Fruit fly (Drosophila melanogaster) whole organism, embryonic: Measurements from ENCODE around the gene fred.

Experiments used
- Abd-B ChIP-seq: fragments of 200-800 bp; sonication (Bioruptor generic); optimal IDR thresholded peaks from 2 replicates; lab custom pipeline; 2018; ENCODE audit warnings: missing biosample characterization, mild to moderate bottlenecking, missing genetic modification characterization, moderate library complexity
- B-H2 ChIP-seq: fragments of 200-800 bp; sonication (Bioruptor generic); optimal IDR thresholded peaks from 2 replicates; lab custom pipeline; 2018; ENCODE audit warnings: missing biosample characterization, mild to moderate bottlenecking, missing genetic modification characterization
- CG10209 ChIP-seq: fragments of 200-800 bp; sonication (Bioruptor generic); optimal IDR thresholded peaks from 3 replicates; lab custom pipeline; 2017; ENCODE audit warnings: missing biosample characterization, mild to moderate bottlenecking, missing genetic modification characterization, missing genetic modification reagents
- CG10431 ChIP-seq: fragments of 200-800 bp; sonication (Bioruptor generic); optimal IDR thresholded peaks from 3 replicates; lab custom pipeline; 2018; ENCODE audit warnings: missing biosample characterization, mild to moderate bottlenecking, missing genetic modification characterization
- CG10979 ChIP-seq: fragments of 200-800 bp; sonication (Bioruptor generic); optimal IDR thresholded peaks from 2 replicates; lab custom pipeline; 2018; ENCODE audit warnings: missing biosample characterization, mild to moderate bottlenecking, missing genetic modification characterization, moderate library complexity
- CG12391 ChIP-seq: fragments of 200-800 bp; sonication (Bioruptor generic); optimal IDR thresholded peaks from 3 replicates; lab custom pipeline; 2018; ENCODE audit warnings: missing biosample characterization, mild to moderate bottlenecking, missing genetic modification characterization, moderate library complexity
- CG13123 ChIP-seq: fragments of 200-800 bp; sonication (Bioruptor generic); optimal IDR thresholded peaks from 2 replicates; lab custom pipeline; 2016; ENCODE audit warnings: missing biosample characterization, missing genetic modification characterization
- CG13894 ChIP-seq: fragments of 200-800 bp; sonication (Bioruptor generic); optimal IDR thresholded peaks from 3 replicates; lab custom pipeline; 2018; ENCODE audit warnings: missing biosample characterization, mild to moderate bottlenecking, missing genetic modification characterization, moderate library complexity
- CG15601 ChIP-seq: fragments of 200-800 bp; sonication (Bioruptor generic); optimal IDR thresholded peaks from 3 replicates; lab custom pipeline; 2019; ENCODE audit warnings: missing biosample characterization, mild to moderate bottlenecking, missing genetic modification characterization, moderate library complexity
- CG15696 ChIP-seq: fragments of 200-800 bp; sonication (Bioruptor generic); optimal IDR thresholded peaks from 2 replicates; lab custom pipeline; 2019; ENCODE audit warnings: missing biosample characterization, mild to moderate bottlenecking, missing genetic modification characterization, moderate library complexity
- CG17186 ChIP-seq: fragments of 200-800 bp; sonication (Bioruptor generic); optimal IDR thresholded peaks from 3 replicates; lab custom pipeline; 2017; ENCODE audit warnings: missing biosample characterization, missing genetic modification reagents, missing genetic modification characterization
- CG17802 ChIP-seq: fragments of 200-800 bp; sonication (Bioruptor generic); optimal IDR thresholded peaks from 2 replicates; lab custom pipeline; 2018; ENCODE audit warnings: missing biosample characterization, mild to moderate bottlenecking, missing genetic modification characterization, moderate library complexity
- CG18262 ChIP-seq: fragments of 200-800 bp; optimal IDR thresholded peaks from 3 replicates; lab custom pipeline; 2019; ENCODE audit warnings: missing biosample characterization, mild to moderate bottlenecking, missing genetic modification characterization, moderate library complexity
- CG18599 ChIP-seq: fragments of 200-800 bp; sonication (Bioruptor generic); optimal IDR thresholded peaks from 3 replicates; lab custom pipeline; 2017; ENCODE audit warnings: missing biosample characterization, missing genetic modification characterization, mild to moderate bottlenecking, moderate library complexity, missing genetic modification reagents
- CG18619 ChIP-seq: fragments of 200-800 bp; sonication (Bioruptor generic); optimal IDR thresholded peaks from 3 replicates; lab custom pipeline; 2017; ENCODE audit warnings: missing biosample characterization, mild to moderate bottlenecking, missing genetic modification characterization
- CG3065 ChIP-seq: fragments of 200-800 bp; sonication (Bioruptor generic); optimal IDR thresholded peaks from 2 replicates; lab custom pipeline; 2016; ENCODE audit warnings: missing biosample characterization, missing genetic modification characterization
- CG31388 ChIP-seq: fragments of 200-800 bp; sonication (Bioruptor generic); optimal IDR thresholded peaks from 2 replicates; lab custom pipeline; 2016; ENCODE audit warnings: missing biosample characterization, missing genetic modification characterization
- CG7357 ChIP-seq: fragments of 200-800 bp; sonication (Bioruptor generic); IDR thresholded peaks from 3 replicates; pipeline ENCODE4 v1.3.6; 2022; ENCODE audit warnings: missing biosample characterization, missing genetic modification characterization
- CG7839 ChIP-seq: fragments of 200-800 bp; sonication (Bioruptor generic); optimal IDR thresholded peaks from 3 replicates; lab custom pipeline; 2018; ENCODE audit warnings: missing biosample characterization, mild to moderate bottlenecking, missing genetic modification characterization, moderate library complexity
- CG8924 ChIP-seq: fragments of 200-800 bp; optimal IDR thresholded peaks from 3 replicates; lab custom pipeline; 2019; ENCODE audit warnings: missing biosample characterization, mild to moderate bottlenecking, missing genetic modification characterization, moderate library complexity
- CG9609 ChIP-seq: fragments of 200-800 bp; sonication (Bioruptor generic); optimal IDR thresholded peaks from 3 replicates; lab custom pipeline; 2016; ENCODE audit warnings: missing biosample characterization, missing genetic modification characterization
- CG9797 ChIP-seq: fragments of 200-800 bp; sonication (Bioruptor generic); optimal IDR thresholded peaks from 3 replicates; lab custom pipeline; 2018; ENCODE audit warnings: missing biosample characterization, mild to moderate bottlenecking, missing genetic modification characterization
- Chrac-16 ChIP-seq: fragments of 200-800 bp; sonication (Bioruptor generic); optimal IDR thresholded peaks from 3 replicates; lab custom pipeline; 2016; ENCODE audit warnings: missing biosample characterization, missing genetic modification characterization
- CoRest ChIP-seq: fragments of 200-800 bp; sonication (Bioruptor generic); optimal IDR thresholded peaks from 3 replicates; lab custom pipeline; 2018; ENCODE audit warnings: missing biosample characterization, mild to moderate bottlenecking, missing genetic modification characterization, moderate library complexity
- D ChIP-seq, 2 experiments: fragments of 200-800 bp in 1 of 2; fragments of >200 bp in 1 of 2; sonication (Bioruptor generic) in 1 of 2; optimal IDR thresholded peaks; 2 replicates in 1 of 2; 3 replicates in 1 of 2; lab custom pipeline; 2017; ENCODE audit warnings: mild to moderate bottlenecking in 1 of 2, missing biosample characterization in 1 of 2, missing genetic modification characterization in 1 of 2, missing genetic modification reagents in 1 of 2
- D19A ChIP-seq: fragments of 200-800 bp; optimal IDR thresholded peaks from 3 replicates; lab custom pipeline; 2019; ENCODE audit warnings: missing biosample characterization, mild to moderate bottlenecking, missing genetic modification characterization, moderate library complexity
- Dfd ChIP-seq, 2 experiments: fragments of >200 bp; optimal IDR thresholded peaks; 2 replicates each; lab custom pipeline; 2017; ENCODE audit warnings: missing biosample characterization in 2 of 2, missing genetic modification characterization in 2 of 2
- HmgD ChIP-seq: fragments of 200-800 bp; sonication (Bioruptor generic); optimal IDR thresholded peaks from 3 replicates; lab custom pipeline; 2016; ENCODE audit warnings: missing biosample characterization, missing genetic modification characterization
- Mes4 ChIP-seq: fragments of 200-800 bp; sonication (Bioruptor generic); optimal IDR thresholded peaks from 2 replicates; lab custom pipeline; 2016; ENCODE audit warnings: missing biosample characterization, missing genetic modification characterization
- Opbp ChIP-seq: fragments of 200-800 bp; sonication (Bioruptor generic); IDR thresholded peaks from 3 replicates; pipeline ENCODE4 v1.3.6; 2022; ENCODE audit warnings: missing biosample characterization, missing genetic modification characterization; ENCODE audit not compliant: partially characterized antibody
- Trl ChIP-seq, 3 experiments: fragments of >200 bp in 2 of 3; fragments of 200-800 bp in 1 of 3; sonication (Bioruptor generic) in 1 of 3; optimal IDR thresholded peaks; 2 replicates in 1 of 3; 3 replicates in 2 of 3; lab custom pipeline; 2016 to 2017; ENCODE audit warnings: missing biosample characterization in 1 of 3, missing genetic modification characterization in 1 of 3
- ac ChIP-seq: fragments of 200-800 bp; sonication (Bioruptor generic); optimal IDR thresholded peaks from 3 replicates; lab custom pipeline; 2017; ENCODE audit warnings: missing biosample characterization, mild to moderate bottlenecking, missing genetic modification characterization
- al ChIP-seq: fragments of 200-800 bp; sonication (Bioruptor generic); IDR thresholded peaks from 2 replicates; pipeline ENCODE4 v1.3.6; 2022; ENCODE audit warnings: missing biosample characterization, missing genetic modification characterization
- bab2 ChIP-seq: fragments of 200-800 bp; sonication (Bioruptor generic); optimal IDR thresholded peaks from 2 replicates; lab custom pipeline; 2016; ENCODE audit warnings: missing biosample characterization, missing genetic modification characterization
- bsh ChIP-seq, 2 experiments: fragments of 200-800 bp; sonication (Bioruptor generic); optimal IDR thresholded peaks; 2 replicates each; lab custom pipeline; 2017 to 2018; ENCODE audit warnings: mild to moderate bottlenecking in 2 of 2, missing biosample characterization in 2 of 2, missing genetic modification characterization in 2 of 2, moderate library complexity in 1 of 2
- cas ChIP-seq: fragments of 200-800 bp; sonication (Bioruptor generic); IDR thresholded peaks from 2 replicates; pipeline ENCODE4 v1.3.6; 2022; ENCODE audit warnings: missing biosample characterization, missing genetic modification characterization
- chif ChIP-seq, 2 experiments: fragments of 200-800 bp; sonication (Bioruptor generic); optimal IDR thresholded peaks; 3 replicates each; lab custom pipeline; 2016; ENCODE audit warnings: missing biosample characterization in 2 of 2, missing genetic modification characterization in 2 of 2
- eyg ChIP-seq: fragments of 200-800 bp; sonication (Bioruptor generic); optimal IDR thresholded peaks from 3 replicates; lab custom pipeline; 2016; ENCODE audit warnings: missing biosample characterization, missing genetic modification characterization
- fu2 ChIP-seq: fragments of 200-800 bp; sonication (Bioruptor generic); optimal IDR thresholded peaks from 2 replicates; lab custom pipeline; 2016; ENCODE audit warnings: missing biosample characterization, missing genetic modification characterization
- gem ChIP-seq: fragments of 200-800 bp; sonication (Bioruptor generic); optimal IDR thresholded peaks from 2 replicates; lab custom pipeline; 2019; ENCODE audit warnings: missing biosample characterization, mild to moderate bottlenecking, missing genetic modification characterization, moderate library complexity
- ken ChIP-seq: fragments of 200-800 bp; sonication (Bioruptor generic); IDR thresholded peaks from 3 replicates; pipeline ENCODE4 v1.3.6; 2022; ENCODE audit warnings: missing biosample characterization, missing genetic modification characterization
- lola ChIP-seq, 3 experiments: fragments of >200 bp in 2 of 3; fragments of 200-800 bp in 1 of 3; sonication (Bioruptor generic) in 1 of 3; optimal IDR thresholded peaks; 2 replicates each; lab custom pipeline; 2017 to 2019; ENCODE audit warnings: missing biosample characterization in 3 of 3, missing genetic modification characterization in 3 of 3, mild to moderate bottlenecking in 1 of 3, moderate library complexity in 1 of 3
- mam ChIP-seq: fragments of 200-800 bp; sonication (Bioruptor generic); optimal IDR thresholded peaks from 3 replicates; lab custom pipeline; 2016; ENCODE audit warnings: missing biosample characterization, missing genetic modification characterization
- nerfin-2 ChIP-seq: fragments of 200-800 bp; sonication (Bioruptor generic); IDR thresholded peaks from 2 replicates; pipeline ENCODE4 v1.3.6; 2022; ENCODE audit warnings: missing biosample characterization, missing genetic modification characterization; ENCODE audit not compliant: partially characterized antibody
- otp ChIP-seq: fragments of 200-800 bp; sonication (Bioruptor generic); IDR thresholded peaks from 3 replicates; pipeline ENCODE4, ENCODE4 v1.3.6; 2022; ENCODE audit warnings: missing biosample characterization, missing genetic modification characterization
- sens ChIP-seq: fragments of 200-800 bp; sonication (Bioruptor generic); peaks from one replicate; lab custom pipeline; 2016; ENCODE audit warnings: missing biosample characterization, missing genetic modification characterization
- slbo ChIP-seq: fragments of 200-800 bp; sonication (Bioruptor generic); IDR thresholded peaks from 2 replicates; pipeline ENCODE4 v1.3.6; 2022; ENCODE audit warnings: missing biosample characterization, missing genetic modification characterization
- trem ChIP-seq: fragments of 200-800 bp; optimal IDR thresholded peaks from 3 replicates; lab custom pipeline; 2019; ENCODE audit warnings: missing biosample characterization, mild to moderate bottlenecking, missing genetic modification characterization, moderate library complexity
- yki ChIP-seq: fragments of >200 bp; optimal IDR thresholded peaks from 3 replicates; lab custom pipeline; 2018
- zfh1 ChIP-seq: fragments of 200-800 bp; sonication (Bioruptor generic); IDR thresholded peaks from 3 replicates; pipeline ENCODE4 v1.3.6; 2022; ENCODE audit warnings: missing biosample characterization, missing genetic modification characterization

The fred gene

DNA sequence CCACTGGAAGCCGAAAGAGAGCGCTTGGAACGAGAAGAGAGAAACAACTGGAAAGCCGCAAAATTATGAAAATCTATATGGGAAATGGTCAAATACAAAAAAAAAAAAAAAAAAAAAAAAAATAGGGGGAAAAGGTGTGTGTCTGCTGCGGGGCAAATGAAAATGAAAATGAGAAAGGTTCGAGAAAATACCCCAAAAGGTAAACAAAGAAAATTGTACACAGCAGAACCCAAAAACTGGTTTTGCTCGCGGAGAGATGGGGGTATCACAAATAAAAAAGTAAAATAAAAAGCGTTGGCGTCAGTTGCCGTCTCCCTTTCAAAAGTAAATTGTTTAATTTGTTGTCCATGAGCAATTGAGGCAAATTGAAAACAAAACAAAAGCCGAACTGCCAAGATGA is 103.3 kb downstream of the fred start (continued):
- TF ChIP-seq eyg (GFP tag; lab: Kevin White, UChicago) (no peak), CG31388 (GFP tag; lab: Kevin White, UChicago) (no peak), CG18599 (GFP tag; lab: Kevin White, UChicago) (no peak), nerfin-2 (no peak), fu2 (GFP tag; lab: Kevin White, UChicago) (no peak), chif (GFP tag; optimal IDR thresholded peaks at IDR 0.05; lab: Kevin White, UChicago) (peak in 1 of 2 experiments; percentile 0), CG9797 (GFP tag; lab: Kevin White, UChicago) (no peak), Mes4 (GFP tag; lab: Kevin White, UChicago) (peak; percentile 14), CG9609 (GFP tag; lab: Kevin White, UChicago) (no peak), CG13894 (no peak), CG15601 (tag; lab: Kevin White, UChicago) (peak; percentile 59), HmgD (GFP tag; lab: Kevin White, UChicago) (no peak), zfh1 (GFP tag; lab: Robert Waterston, UW) (peak; percentile 12; the same call in 1 of the 3 replicates), Opbp (GFP tag; lab: Robert Waterston, UW) (no peak), al (GFP tag; lab: Robert Waterston, UW) (no peak), bab2 (GFP tag; lab: Kevin White, UChicago) (no peak), slbo (no peak), CG18619 (GFP tag; lab: Kevin White, UChicago) (no peak), CoRest (tag; lab: Kevin White, UChicago) (no peak), Trl (optimal IDR thresholded peaks at IDR 0.05; lab: Kevin White, UChicago) (no peak), Trl (GFP tag; optimal IDR thresholded peaks at IDR 0.05; lab: Kevin White, UChicago) (no peak), B-H2 (GFP tag; lab: Kevin White, UChicago) (no peak), CG10979 (tag; lab: Kevin White, UChicago) (no peak), mam (GFP tag; lab: Kevin White, UChicago) (no peak), bsh (GFP tag; optimal IDR thresholded peaks at IDR 0.05; lab: Kevin White, UChicago) (peak in 1 of 2 experiments; percentile 51), CG13123 (GFP tag; lab: Kevin White, UChicago) (peak; percentile 20), CG10431 (GFP tag; lab: Kevin White, UChicago) (peak; percentile 57), CG17186 (no peak), CG10209 (peak; percentile 2), ac (GFP tag; lab: Kevin White, UChicago) (no peak), cas (GFP tag; lab: Robert Waterston, UW) (no peak), CG7839 (tag; lab: Kevin White, UChicago) (no peak), otp (GFP tag; lab: Robert Waterston, UW) (0 out of 3 replicates have a peak, but pooled peaks have one; percentile 27), Dfd (GFP tag; optimal IDR thresholded peaks at IDR 0.05; lab: Kevin White, UChicago) (no peak), CG15696 (tag; lab: Kevin White, UChicago) (peak; percentile 27), CG7357 (GFP tag; lab: Robert Waterston, UW) (no peak), yki (no peak), D (optimal IDR thresholded peaks at IDR 0.05; lab: Kevin White, UChicago) (no peak), D (GFP tag; optimal IDR thresholded peaks at IDR 0.05; lab: Kevin White, UChicago) (peak; percentile 33), CG18262 (peak; percentile 11), CG12391 (tag; lab: Kevin White, UChicago) (no peak), Abd-B (GFP tag; lab: Kevin White, UChicago) (no peak), Chrac-16 (GFP tag; lab: Kevin White, UChicago) (no peak), CG3065 (GFP tag; lab: Kevin White, UChicago) (no peak), CG8924 (peak; percentile 16), D19A (tag; lab: Kevin White, UChicago) (no peak), ken (no peak), trem (tag; lab: Kevin White, UChicago) (no peak), sens (peak; percentile 89), lola (GFP tag; optimal IDR thresholded peaks at IDR 0.05; lab: Kevin White, UChicago) (peak in 1 of 3 experiments; percentile 5), gem (tag; lab: Kevin White, UChicago) (peak; percentile 4), CG17802 (tag; lab: Kevin White, UChicago) (no peak)
